Fruit fly (Drosophila melanogaster): Measurements from ENCODE around the gene CG8852.

Gene CG8852

DNA sequence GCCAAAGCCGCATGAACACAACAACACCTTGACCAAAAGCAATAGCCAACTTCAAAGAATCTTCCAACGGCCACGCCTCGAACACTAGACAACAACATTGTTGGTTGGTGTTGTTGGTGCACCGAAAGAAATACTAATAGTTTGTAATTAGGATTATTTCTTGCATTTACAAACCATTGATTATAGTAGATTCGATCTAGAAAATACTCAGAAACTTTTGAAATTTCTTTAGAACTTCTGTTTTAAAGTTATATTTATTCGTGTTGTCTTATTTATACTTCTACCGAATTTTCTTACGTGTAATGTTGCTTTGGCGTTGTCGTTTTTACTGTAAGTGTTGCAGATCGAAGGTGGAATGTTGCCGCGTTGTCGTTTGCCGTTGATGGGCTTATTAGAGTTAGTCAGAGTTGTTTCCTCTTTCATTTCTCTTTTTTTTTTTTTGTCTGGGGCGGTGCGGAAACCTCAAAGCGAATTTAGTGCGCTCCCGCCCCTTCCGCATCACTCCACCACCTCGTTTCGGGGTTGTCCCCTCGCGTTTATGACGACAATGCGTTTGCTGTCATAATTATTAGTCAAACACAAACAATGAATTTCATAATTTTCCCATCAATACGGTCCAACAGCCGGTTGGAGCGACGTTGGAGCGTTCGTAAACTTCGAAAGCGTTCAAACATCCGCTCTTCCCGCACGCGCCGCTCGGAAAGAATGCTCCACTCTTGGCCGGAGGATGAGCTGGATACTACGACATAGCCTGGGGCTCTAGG, 50.9 kb downstream of the CG8852 start, which contains the start of gene CG43815:
Gene CG43815, plus strand, starts transcription at position 532 of the 764 bp plus-strand sequence.
- TF ChIP-seq CG4820 (GFP tag; optimal IDR thresholded peaks at IDR 0.05), result no peak
- TF ChIP-seq CG9727 (GFP tag; optimal IDR thresholded peaks at IDR 0.05), result peak; percentile 31
- TF ChIP-seq Taf1 (GFP tag; IDR thresholded peaks at IDR 0.05), result no peak
- TF ChIP-seq CG17912 (GFP tag; optimal IDR thresholded peaks at IDR 0.05), result no peak
- no peak for TF ChIP-seq Stat92E (GFP tag; optimal IDR thresholded peaks at IDR 0.05)
- TF ChIP-seq CG4282 (GFP tag; optimal IDR thresholded peaks at IDR 0.05), result no peak
- TF ChIP-seq Bgb (GFP tag; IDR thresholded peaks at IDR 0.05; ENCODE audit: partially characterized antibody), result no peak
- no peak for TF ChIP-seq Antp (GFP tag; optimal IDR thresholded peaks at IDR 0.05)
- peak; percentile 12 for TF ChIP-seq grau (tag; optimal IDR thresholded peaks at IDR 0.05)
- TF ChIP-seq NC2β (GFP tag; optimal IDR thresholded peaks at IDR 0.05), result no peak
- no peak for TF ChIP-seq wdn (GFP tag; IDR thresholded peaks at IDR 0.05)
- peak; percentile 52 for TF ChIP-seq CG10979 (tag; optimal IDR thresholded peaks at IDR 0.05)
- TF ChIP-seq Nf-YC (tag; optimal IDR thresholded peaks at IDR 0.05), result no peak
- TF ChIP-seq MESR4 (GFP tag; optimal IDR thresholded peaks at IDR 0.05), result no peak
- no peak for TF ChIP-seq ac (GFP tag; optimal IDR thresholded peaks at IDR 0.05)
- TF ChIP-seq stwl (tag; optimal IDR thresholded peaks at IDR 0.05), result no peak
- TF ChIP-seq CG1024 (GFP tag; IDR thresholded peaks at IDR 0.05), result no peak
- TF ChIP-seq CG1603 (tag; optimal IDR thresholded peaks at IDR 0.05), result peak; percentile 5
- TF ChIP-seq knrl (GFP tag; IDR thresholded peaks at IDR 0.05; ENCODE audit: partially characterized antibody), result no peak
- TF ChIP-seq Nf-YB (GFP tag; optimal IDR thresholded peaks at IDR 0.05), result no peak
- peak; percentile 36 for TF ChIP-seq CG14710 (tag; optimal IDR thresholded peaks at IDR 0.05)
- no peak for TF ChIP-seq TFAM (GFP tag; optimal IDR thresholded peaks at IDR 0.05)
- TF ChIP-seq amos (GFP tag; IDR thresholded peaks at IDR 0.05; ENCODE audit: partially characterized antibody), result no peak
- no peak for TF ChIP-seq Hsf (GFP tag; optimal IDR thresholded peaks at IDR 0.05)
- peak; percentile 48 for TF ChIP-seq wek (GFP tag; optimal IDR thresholded peaks at IDR 0.05)
- TF ChIP-seq CG11723 (GFP tag; optimal IDR thresholded peaks at IDR 0.05), result no peak
- TF ChIP-seq CG7556 (GFP tag; optimal IDR thresholded peaks at IDR 0.05), result no peak
- peak; percentile 31 for TF ChIP-seq CG2712 (tag; optimal IDR thresholded peaks at IDR 0.05)
- no peak for TF ChIP-seq CG13624 (GFP tag; optimal IDR thresholded peaks at IDR 0.05)
- no peak for TF ChIP-seq Dad (GFP tag; optimal IDR thresholded peaks at IDR 0.05)
- TF ChIP-seq Drgx (GFP tag; IDR thresholded peaks at IDR 0.05), result no peak
- peak; percentile 42; the same call in 1 of the 3 replicates for TF ChIP-seq ken (GFP tag; IDR thresholded peaks at IDR 0.05)
- TF ChIP-seq HmgD (GFP tag; optimal IDR thresholded peaks at IDR 0.05), result no peak
- no peak for TF ChIP-seq CG8089 (GFP tag; optimal IDR thresholded peaks at IDR 0.05)
- TF ChIP-seq CG11560 (tag; IDR thresholded peaks at IDR 0.05), result no peak
- TF ChIP-seq CG12659 (GFP tag; optimal IDR thresholded peaks at IDR 0.05), result no peak
- TF ChIP-seq Xbp1 (GFP tag; optimal IDR thresholded peaks at IDR 0.05), result peak; percentile 3
- TF ChIP-seq Dll (GFP tag; IDR thresholded peaks at IDR 0.05; ENCODE audit: partially characterized antibody), result no peak
- TF ChIP-seq gem (tag; optimal IDR thresholded peaks at IDR 0.05), result peak; percentile 58
- no peak for TF ChIP-seq Hr39 (optimal IDR thresholded peaks at IDR 0.05)
- TF ChIP-seq CG12219 (GFP tag; optimal IDR thresholded peaks at IDR 0.05), result no peak
- TF ChIP-seq hkb (optimal IDR thresholded peaks at IDR 0.05), result no peak
- no peak for TF ChIP-seq hkb (GFP tag; IDR thresholded peaks at IDR 0.05)
- TF ChIP-seq mirr (GFP tag; optimal IDR thresholded peaks at IDR 0.05), result no peak
- TF ChIP-seq CG9215 (GFP tag; IDR thresholded peaks at IDR 0.05), result no peak
- no peak for TF ChIP-seq ftz-f1 (GFP tag; optimal IDR thresholded peaks at IDR 0.05)
- TF ChIP-seq CG11504 (tag; optimal IDR thresholded peaks at IDR 0.05), result peak; percentile 67
- peak; percentile 7 for TF ChIP-seq CG12071 (GFP tag; optimal IDR thresholded peaks at IDR 0.05)
- no peak for TF ChIP-seq CG7928 (GFP tag; optimal IDR thresholded peaks at IDR 0.05)
- TF ChIP-seq twi (tag; optimal IDR thresholded peaks at IDR 0.05), result no peak

All from whole organism, embryonic.